Worm (Caenorhabditis elegans): ENCODE results near the gene srj-9.

srj-9 gene

ce11 chrV:3409498-3409897 lies 22.2 kb upstream of the srj-9 start:
- no peak for TF ChIP-seq gmeb-1 (tag; optimal IDR thresholded peaks at IDR 0.05)
- TF ChIP-seq lsy-2 (tag; optimal IDR thresholded peaks at IDR 0.05), result no peak
- no peak for TF ChIP-seq aly-2 (tag; optimal IDR thresholded peaks at IDR 0.05)
- no peak for TF ChIP-seq F13H6.1 (tag; optimal IDR thresholded peaks at IDR 0.05)
- peak; percentile 33 for TF ChIP-seq zag-1 (tag; optimal IDR thresholded peaks at IDR 0.05)

DNA sequence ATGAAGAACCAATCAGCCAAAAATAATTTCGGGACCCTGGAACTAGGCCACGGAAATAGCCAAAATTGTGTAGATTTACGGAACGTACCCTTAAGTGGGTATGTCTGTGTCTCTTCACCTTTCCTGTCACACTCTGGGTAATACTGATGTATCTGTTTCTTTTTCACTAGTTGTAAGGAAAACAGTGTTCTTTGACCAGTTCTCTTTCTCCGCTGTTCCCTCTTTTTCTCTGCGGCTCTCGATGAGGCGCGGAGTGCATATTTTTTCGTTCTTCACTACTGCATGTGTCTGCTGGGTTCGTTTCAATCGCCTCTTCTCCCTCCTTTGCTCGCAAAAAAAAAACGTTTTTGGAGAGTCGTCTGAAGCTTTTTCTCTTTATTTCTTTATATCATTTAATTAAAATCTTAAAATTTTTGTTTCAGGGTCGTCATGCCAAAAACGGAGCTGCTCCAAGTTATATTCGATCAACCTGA lies 21.6 kb upstream of the srj-9 start, which contains the start of gene arrd-22:
TSS of gene arrd-22 (plus strand) at position 423 of the 473 bp plus-strand sequence.
- no peak for TF ChIP-seq nhr-10 (tag; optimal IDR thresholded peaks at IDR 0.05)
- peak; percentile 8 for TF ChIP-seq egl-27 (tag; optimal IDR thresholded peaks at IDR 0.05)
- no peak for TF ChIP-seq elt-1 (tag; optimal IDR thresholded peaks at IDR 0.05)
- TF ChIP-seq sma-9 (GFP tag; optimal IDR thresholded peaks at IDR 0.05), result peak; percentile 95
- TF ChIP-seq sma-9 (tag; optimal IDR thresholded peaks at IDR 0.05), result no peak
- TF ChIP-seq unc-55 (GFP tag; optimal IDR thresholded peaks at IDR 0.05), result peak; percentile 24
- no peak for TF ChIP-seq F13H6.1 (tag; optimal IDR thresholded peaks at IDR 0.05)
- no peak for TF ChIP-seq sem-4 (tag; optimal IDR thresholded peaks at IDR 0.05)
- TF ChIP-seq mdl-1 (tag; optimal IDR thresholded peaks at IDR 0.05), result peak in 1 of 2 experiments; percentile 25

ce11 chrV:3413010-3413409 lies 18.7 kb upstream of the srj-9 start, which contains the start of gene txt-11:
Gene txt-11, plus strand, starts transcription at chrV:3413310.
- TF ChIP-seq sma-9 (GFP tag; optimal IDR thresholded peaks at IDR 0.05), result peak; percentile 64
- TF ChIP-seq sma-9 (tag; optimal IDR thresholded peaks at IDR 0.05), result no peak
- no peak for TF ChIP-seq unc-62 (GFP tag; optimal IDR thresholded peaks at IDR 0.05)

DNA sequence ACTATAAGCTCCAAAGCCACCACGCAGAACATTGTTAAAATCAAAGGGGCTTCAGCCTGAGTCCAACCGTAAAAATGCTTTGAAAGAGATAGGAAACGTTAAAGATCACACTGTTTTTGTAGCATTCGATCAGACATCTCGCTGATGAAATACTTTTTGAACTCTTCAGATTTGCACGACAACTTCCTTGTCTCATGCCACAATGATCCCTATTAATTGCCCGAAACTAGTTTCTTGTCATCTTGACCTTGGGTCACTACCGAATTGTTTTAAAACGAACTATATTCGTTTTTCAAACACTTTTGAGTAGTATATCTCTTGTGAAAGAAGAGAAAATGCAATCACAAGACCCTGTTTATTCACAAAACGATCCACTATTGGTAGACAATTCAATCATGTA lies 13.8 kb upstream of the srj-9 start, which contains the start of gene T20D4.3:
TSS of gene T20D4.3 (plus strand) at position 301 of the 400 bp plus-strand sequence.
- TF ChIP-seq ztf-4 (tag; optimal IDR thresholded peaks at IDR 0.05) (no peak), mab-5 (tag; optimal IDR thresholded peaks at IDR 0.05) (no peak), elt-3 (tag; optimal IDR thresholded peaks at IDR 0.05) (no peak), zag-1 (tag; optimal IDR thresholded peaks at IDR 0.05) (no peak), nhr-25 (tag; optimal IDR thresholded peaks at IDR 0.05) (no peak), nhr-10 (tag; optimal IDR thresholded peaks at IDR 0.05) (no peak), nhr-237 (tag; optimal IDR thresholded peaks at IDR 0.05) (no peak), ceh-16 (tag; optimal IDR thresholded peaks at IDR 0.05) (no peak), unc-62 (GFP tag; optimal IDR thresholded peaks at IDR 0.05) (no peak)

- TF ChIP-seq nhr-25 (tag; optimal IDR thresholded peaks at IDR 0.05) (no peak), peb-1 (tag; optimal IDR thresholded peaks at IDR 0.05) (no peak), F13H6.1 (tag; optimal IDR thresholded peaks at IDR 0.05) (no peak), nhr-237 (tag; optimal IDR thresholded peaks at IDR 0.05) (no peak), mdl-1 (tag; optimal IDR thresholded peaks at IDR 0.05) (no peak), unc-55 (GFP tag; optimal IDR thresholded peaks at IDR 0.05) (no peak)
Measured at ce11 chrV:3424341-3424740, 7.4 kb upstream of the srj-9 start, which contains the start of gene srab-21. Gene srab-21, minus strand, starts transcription at chrV:3424441.

- TF ChIP-seq nhr-6 (tag; optimal IDR thresholded peaks at IDR 0.05), result no peak
- TF ChIP-seq peb-1 (tag; optimal IDR thresholded peaks at IDR 0.05), result no peak
- no peak for TF ChIP-seq sma-3 (GFP tag; optimal IDR thresholded peaks at IDR 0.05)
- no peak for TF ChIP-seq ceh-16 (tag; optimal IDR thresholded peaks at IDR 0.05)
Measured at ce11 chrV:3426076-3426475, 5.7 kb upstream of the srj-9 start, which contains the start of gene srab-22. Gene srab-22, plus strand, starts transcription at chrV:3426376.

- TF ChIP-seq lsy-2 (tag; optimal IDR thresholded peaks at IDR 0.05) (no peak), R02D3.7 (tag; optimal IDR thresholded peaks at IDR 0.05) (no peak), nhr-12 (tag; optimal IDR thresholded peaks at IDR 0.05) (no peak), skn-1 (tag; optimal IDR thresholded peaks at IDR 0.05) (no peak), nhr-237 (tag; optimal IDR thresholded peaks at IDR 0.05) (no peak), ztf-4 (tag; optimal IDR thresholded peaks at IDR 0.05) (no peak), mbf-1 (tag; optimal IDR thresholded peaks at IDR 0.05) (no peak), ama-1 (optimal IDR thresholded peaks at IDR 0.05) (no peak), dmd-4 (tag; optimal IDR thresholded peaks at IDR 0.05) (no peak), C34F6.9 (tag; optimal IDR thresholded peaks at IDR 0.05) (no peak), nhr-10 (tag; optimal IDR thresholded peaks at IDR 0.05) (no peak), nhr-11 (tag; optimal IDR thresholded peaks at IDR 0.05) (no peak), F13H6.1 (tag; optimal IDR thresholded peaks at IDR 0.05) (no peak), peb-1 (tag; optimal IDR thresholded peaks at IDR 0.05) (no peak), unc-39 (tag; optimal IDR thresholded peaks at IDR 0.05) (no peak), blmp-1 (tag; optimal IDR thresholded peaks at IDR 0.05; ENCODE audit: insufficient read depth) (no peak), fos-1 (tag; optimal IDR thresholded peaks at IDR 0.05) (no peak)
Measured at ce11 chrV:3428697-3429096, 3.0 kb upstream of the srj-9 start, which contains the start of gene srab-20. Gene srab-20, plus strand, starts transcription at chrV:3428997.
